Worm (Caenorhabditis elegans) whole organism, L4 larva: ENCODE results near the gene osta-2.

Source experiments
- T20F7.1 ChIP-seq: fragments of 200-800 bp; sonication (Bioruptor generic); optimal IDR thresholded peaks from 2 replicates; lab custom pipeline; 2018; ENCODE audit warnings: mild to moderate bottlenecking, missing genetic modification characterization, missing compliant biosample characterization
- aly-2 ChIP-seq: sonication (generic microtip); optimal IDR thresholded peaks from 2 replicates; lab custom pipeline; 2018; ENCODE audit warnings: missing biosample characterization, missing genetic modification characterization
- fkh-10 ChIP-seq: fragments of 150-350 bp; optimal IDR thresholded peaks from 2 replicates; lab custom pipeline; 2014; ENCODE audit warnings: missing biosample characterization, missing genetic modification reagents, missing genetic modification characterization
- nhr-76 ChIP-seq: fragments of 150-350 bp; optimal IDR thresholded peaks from 2 replicates; lab custom pipeline; 2014; ENCODE audit warnings: missing biosample characterization, missing genetic modification characterization
- snpc-4 ChIP-seq: fragments of 150-350 bp; optimal IDR thresholded peaks from 2 replicates; lab custom pipeline; 2014; ENCODE audit warnings: missing biosample characterization, missing genetic modification characterization
- unc-62 ChIP-seq, 3 experiments: fragments of 150-350 bp in 1 of 3; sonication (generic microtip); optimal IDR thresholded peaks in 2 of 3; peaks in 1 of 3; 1 replicate in 1 of 3; 2 replicates in 2 of 3; lab custom pipeline; 2014 to 2017; ENCODE audit warnings: missing biosample characterization in 3 of 3, missing genetic modification characterization in 3 of 3, missing genetic modification reagents in 3 of 3, missing genotype in 1 of 3
- zag-1 ChIP-seq: fragments of 150-350 bp; optimal IDR thresholded peaks from 2 replicates; lab custom pipeline; 2014; ENCODE audit warnings: missing biosample characterization, missing genetic modification characterization
- zfp-2 ChIP-seq: sonication (generic microtip); optimal IDR thresholded peaks from 2 replicates; lab custom pipeline; 2016; ENCODE audit warnings: mild to moderate bottlenecking, missing genetic modification characterization, missing compliant biosample characterization

ce11 chrII:5727707-5728106, 20.2 kb downstream of the osta-2 start, which contains the start of gene rab-3:
- peak; percentile 10 for TF ChIP-seq fkh-10
- no peak for TF ChIP-seq zag-1 (tag; lab: Kevin White, UChicago)
- TF ChIP-seq T20F7.1 (GFP tag; lab: Kevin White, UChicago) = no peak
- TF ChIP-seq aly-2 (tag; lab: Kevin White, UChicago) = no peak
- peak in 1 of 2 experiments; percentile 35 for TF ChIP-seq unc-62 (GFP tag; optimal IDR thresholded peaks at IDR 0.05 in 1 of 2; lab: Kevin White, UChicago)
- no peak for TF ChIP-seq unc-62 (tag; optimal IDR thresholded peaks at IDR 0.05; lab: Kevin White, UChicago)
- no peak for TF ChIP-seq nhr-76
- no peak for TF ChIP-seq snpc-4 (tag; lab: Kevin White, UChicago)
- no peak for TF ChIP-seq zfp-2 (tag; lab: Kevin White, UChicago)
